Worm (Caenorhabditis elegans) whole organism, young adult: ENCODE results near the gene CD4.1.

Experiments
- aptf-2 ChIP-seq: fragments of 200-800 bp; sonication (Bioruptor generic); conservative IDR thresholded peaks from 2 replicates; pipeline ENCODE4 v1.3.6; 2022; ENCODE audit warnings: missing genetic modification reagents, missing genetic modification characterization, missing compliant biosample characterization
- pha-4 ChIP-seq: fragments of 150-350 bp; sonication (generic microtip); optimal IDR thresholded peaks from 2 replicates; lab custom pipeline; 2014; ENCODE audit warnings: missing biosample characterization, missing genetic modification reagents, missing genetic modification characterization

ce11 chrV:5584833-5585232, 21.5 kb upstream of the CD4.1 start, which contains the start of gene CD4.11:
- no peak for TF ChIP-seq pha-4 (tag; lab: Kevin White, UChicago)
- no peak for TF ChIP-seq aptf-2
